Fruit fly (Drosophila melanogaster) whole organism, embryonic: Measurements from ENCODE around the gene CG12347.
A peak's percentile ranks its signal among the peaks of the same experiment; 100 is the strongest.

ENCODE experiments used
- Antp ChIP-seq: fragments of 200-800 bp; sonication (Bioruptor generic); optimal IDR thresholded peaks from 3 replicates; lab custom pipeline; 2016; ENCODE audit warnings: missing biosample characterization, missing genetic modification characterization
- BEAF-32 ChIP-seq: fragments of 200-800 bp; sonication (Bioruptor generic); optimal IDR thresholded peaks from 3 replicates; lab custom pipeline; 2017; ENCODE audit warnings: missing biosample characterization, missing genetic modification characterization, mild to moderate bottlenecking, moderate library complexity, missing genetic modification reagents
- CG10654 ChIP-seq: fragments of 200-800 bp; sonication (Bioruptor generic); optimal IDR thresholded peaks from 2 replicates; lab custom pipeline; 2016; ENCODE audit warnings: missing biosample characterization, missing genetic modification characterization
- CG12391 ChIP-seq: fragments of 200-800 bp; sonication (Bioruptor generic); optimal IDR thresholded peaks from 3 replicates; lab custom pipeline; 2018; ENCODE audit warnings: missing biosample characterization, mild to moderate bottlenecking, missing genetic modification characterization, moderate library complexity
- CG13894 ChIP-seq: fragments of 200-800 bp; sonication (Bioruptor generic); optimal IDR thresholded peaks from 3 replicates; lab custom pipeline; 2018; ENCODE audit warnings: missing biosample characterization, mild to moderate bottlenecking, missing genetic modification characterization, moderate library complexity
- CG14050 ChIP-seq: fragments of 200-800 bp; sonication (Bioruptor generic); IDR thresholded peaks from 3 replicates; pipeline ENCODE4 v1.3.6; 2022; ENCODE audit warnings: missing biosample characterization, missing genetic modification characterization
- CG1603 ChIP-seq: fragments of 200-800 bp; sonication (Bioruptor generic); optimal IDR thresholded peaks from 2 replicates; lab custom pipeline; 2019; ENCODE audit warnings: missing biosample characterization, mild to moderate bottlenecking, missing genetic modification characterization, moderate library complexity
- CG18262 ChIP-seq: fragments of 200-800 bp; optimal IDR thresholded peaks from 3 replicates; lab custom pipeline; 2019; ENCODE audit warnings: missing biosample characterization, mild to moderate bottlenecking, missing genetic modification characterization, moderate library complexity
- CG18476 ChIP-seq: fragments of 200-800 bp; sonication (Bioruptor generic); optimal IDR thresholded peaks from 2 replicates; lab custom pipeline; 2016; ENCODE audit warnings: missing biosample characterization, mild to moderate bottlenecking, missing genetic modification characterization
- CG3281 ChIP-seq: fragments of 200-800 bp; sonication (Bioruptor generic); optimal IDR thresholded peaks from 3 replicates; lab custom pipeline; 2017; ENCODE audit warnings: missing biosample characterization, mild to moderate bottlenecking, missing genetic modification characterization
- CG34422 ChIP-seq: fragments of 200-800 bp; sonication (Bioruptor generic); IDR thresholded peaks from 3 replicates; pipeline ENCODE4 v1.3.6; 2022; ENCODE audit warnings: missing biosample characterization, missing genetic modification characterization
- CG3995 ChIP-seq: fragments of 200-800 bp; sonication (Bioruptor generic); optimal IDR thresholded peaks from 3 replicates; lab custom pipeline; 2016; ENCODE audit warnings: missing biosample characterization, missing genetic modification characterization
- CG4617 ChIP-seq: fragments of 200-800 bp; sonication (Bioruptor generic); optimal IDR thresholded peaks from 3 replicates; lab custom pipeline; 2016; ENCODE audit warnings: missing biosample characterization, missing genetic modification characterization, borderline replicate concordance
- CG6175 ChIP-seq: fragments of 200-800 bp; sonication (Bioruptor generic); IDR thresholded peaks from 3 replicates; pipeline ENCODE4 v1.3.6; 2022; ENCODE audit warnings: missing biosample characterization, missing genetic modification characterization
- CG6813 ChIP-seq: fragments of 200-800 bp; sonication (Bioruptor generic); optimal IDR thresholded peaks from 2 replicates; lab custom pipeline; 2017; ENCODE audit warnings: missing biosample characterization, missing genetic modification characterization, mild to moderate bottlenecking, moderate library complexity, missing genetic modification reagents
- CG7928 ChIP-seq: fragments of 200-800 bp; sonication (Bioruptor generic); optimal IDR thresholded peaks from 2 replicates; lab custom pipeline; 2017; ENCODE audit warnings: missing biosample characterization, mild to moderate bottlenecking, missing genetic modification characterization
- CG7963 ChIP-seq: fragments of 200-800 bp; sonication (Bioruptor generic); IDR thresholded peaks from 3 replicates; pipeline ENCODE4 v1.3.6; 2022; ENCODE audit warnings: missing biosample characterization, missing genetic modification characterization; ENCODE audit not compliant: partially characterized antibody
- CG8478 ChIP-seq: fragments of >200 bp; optimal IDR thresholded peaks from 2 replicates; lab custom pipeline; 2018
- CG9817 ChIP-seq: fragments of 200-800 bp; sonication (Bioruptor generic); optimal IDR thresholded peaks from 2 replicates; lab custom pipeline; 2018; ENCODE audit warnings: missing biosample characterization, mild to moderate bottlenecking, missing genetic modification characterization, moderate library complexity
- CG9932 ChIP-seq: fragments of 200-800 bp; sonication (Bioruptor generic); IDR thresholded peaks from 2 replicates; pipeline ENCODE4 v1.3.6; 2022; ENCODE audit warnings: missing biosample characterization, missing genetic modification characterization
- CTCF ChIP-seq: fragments of 200-800 bp; sonication (Bioruptor generic); optimal IDR thresholded peaks from 2 replicates; lab custom pipeline; 2017; ENCODE audit warnings: missing biosample characterization, mild to moderate bottlenecking, missing genetic modification characterization, moderate library complexity
- D19B ChIP-seq: fragments of 200-800 bp; sonication (Bioruptor generic); optimal IDR thresholded peaks from 2 replicates; lab custom pipeline; 2017; ENCODE audit warnings: missing biosample characterization, mild to moderate bottlenecking, missing genetic modification characterization
- Dip3 ChIP-seq: fragments of 200-800 bp; sonication (Bioruptor generic); optimal IDR thresholded peaks from 3 replicates; lab custom pipeline; 2016; ENCODE audit warnings: missing biosample characterization, missing genetic modification characterization
- HmgD ChIP-seq: fragments of 200-800 bp; sonication (Bioruptor generic); optimal IDR thresholded peaks from 3 replicates; lab custom pipeline; 2016; ENCODE audit warnings: missing biosample characterization, missing genetic modification characterization
- Hr39 ChIP-seq: fragments of >200 bp; optimal IDR thresholded peaks from 2 replicates; lab custom pipeline; 2017
- MTF-1 ChIP-seq: fragments of 200-800 bp; sonication (Bioruptor generic); optimal IDR thresholded peaks from 2 replicates; lab custom pipeline; 2018; ENCODE audit warnings: missing biosample characterization, mild to moderate bottlenecking, missing genetic modification characterization, borderline replicate concordance
- PHDP ChIP-seq: fragments of 200-800 bp; sonication (Bioruptor generic); optimal IDR thresholded peaks from 3 replicates; lab custom pipeline; 2018; ENCODE audit warnings: missing biosample characterization, mild to moderate bottlenecking, missing genetic modification characterization, moderate library complexity
- Side ChIP-seq: fragments of 200-800 bp; sonication (Bioruptor generic); optimal IDR thresholded peaks from 2 replicates; lab custom pipeline; 2016; ENCODE audit warnings: missing biosample characterization, missing genetic modification characterization
- Xbp1 ChIP-seq: fragments of 200-800 bp; sonication (Bioruptor generic); optimal IDR thresholded peaks from 3 replicates; lab custom pipeline; 2016; ENCODE audit warnings: missing biosample characterization, mild to moderate bottlenecking, missing genetic modification characterization
- Xrp1 ChIP-seq: fragments of 200-800 bp; sonication (Bioruptor generic); IDR thresholded peaks from 2 replicates; pipeline ENCODE4 v1.3.6; 2022; ENCODE audit warnings: missing biosample characterization, missing genetic modification characterization
- ato ChIP-seq: fragments of 200-800 bp; sonication (Bioruptor generic); IDR thresholded peaks from 2 replicates; pipeline ENCODE4 v1.3.6; 2022; ENCODE audit warnings: missing biosample characterization, missing genetic modification characterization; ENCODE audit not compliant: partially characterized antibody
- bcd ChIP-seq: fragments of 200-800 bp; sonication (Bioruptor generic); optimal IDR thresholded peaks from 2 replicates; lab custom pipeline; 2017; ENCODE audit warnings: missing biosample characterization, mild to moderate bottlenecking, missing genetic modification characterization
- corto ChIP-seq: fragments of 200-800 bp; sonication (Bioruptor generic); optimal IDR thresholded peaks from 2 replicates; lab custom pipeline; 2016; ENCODE audit warnings: missing biosample characterization, mild to moderate bottlenecking, missing genetic modification characterization, moderate library complexity
- cwo ChIP-seq: fragments of 200-800 bp; sonication (Bioruptor generic); optimal IDR thresholded peaks from 3 replicates; lab custom pipeline; 2017; ENCODE audit warnings: missing biosample characterization, missing genetic modification characterization, mild to moderate bottlenecking, moderate library complexity, missing genetic modification reagents
- dimm ChIP-seq: fragments of 200-800 bp; sonication (Bioruptor generic); IDR thresholded peaks from 2 replicates; pipeline ENCODE4 v1.3.6; 2022; ENCODE audit warnings: missing biosample characterization, missing genetic modification characterization
- fd3F ChIP-seq: fragments of 200-800 bp; sonication (Bioruptor generic); optimal IDR thresholded peaks from 2 replicates; lab custom pipeline; 2018; ENCODE audit warnings: missing biosample characterization, mild to moderate bottlenecking, missing genetic modification characterization, moderate library complexity
- ftz-f1 ChIP-seq: fragments of 200-800 bp; sonication (Bioruptor generic); optimal IDR thresholded peaks from 2 replicates; lab custom pipeline; 2016; ENCODE audit warnings: missing biosample characterization, missing genetic modification characterization
- grn ChIP-seq: fragments of 200-800 bp; sonication (Bioruptor generic); optimal IDR thresholded peaks from 3 replicates; lab custom pipeline; 2017; ENCODE audit warnings: missing biosample characterization, missing genetic modification characterization
- gro ChIP-seq: fragments of 200-800 bp; sonication (Bioruptor generic); optimal IDR thresholded peaks from 2 replicates; lab custom pipeline; 2016; ENCODE audit warnings: missing biosample characterization, missing genetic modification characterization
- her ChIP-seq: fragments of 200-800 bp; sonication (Bioruptor generic); optimal IDR thresholded peaks from 2 replicates; lab custom pipeline; 2016; ENCODE audit warnings: missing biosample characterization, missing genetic modification characterization
- insv ChIP-seq, 2 experiments: fragments of 200-800 bp; sonication (Bioruptor generic); optimal IDR thresholded peaks; 3 replicates each; lab custom pipeline; 2016 to 2018; ENCODE audit warnings: missing biosample characterization in 2 of 2, missing genetic modification characterization in 2 of 2
- klu ChIP-seq: fragments of 200-800 bp; sonication (Bioruptor generic); IDR thresholded peaks from 2 replicates; pipeline ENCODE4 v1.3.6; 2022; ENCODE audit warnings: missing biosample characterization, missing genetic modification characterization
- kni ChIP-seq: fragments of 200-800 bp; sonication (Bioruptor generic); optimal IDR thresholded peaks from 3 replicates; lab custom pipeline; 2017; ENCODE audit warnings: mild to moderate bottlenecking, missing biosample characterization, missing genetic modification reagents, missing genetic modification characterization
- knrl ChIP-seq: fragments of 200-800 bp; sonication (Bioruptor generic); IDR thresholded peaks from 3 replicates; pipeline ENCODE4 v1.3.6; 2022; ENCODE audit warnings: missing biosample characterization, missing genetic modification characterization; ENCODE audit not compliant: partially characterized antibody
- p53 ChIP-seq: fragments of 200-800 bp; sonication (Bioruptor generic); optimal IDR thresholded peaks from 2 replicates; lab custom pipeline; 2016; ENCODE audit warnings: missing biosample characterization, missing genetic modification characterization
- sd ChIP-seq: fragments of 200-800 bp; sonication (Bioruptor generic); optimal IDR thresholded peaks from 3 replicates; lab custom pipeline; 2018; ENCODE audit warnings: missing biosample characterization, mild to moderate bottlenecking, missing genetic modification characterization, moderate library complexity
- sob ChIP-seq: fragments of 200-800 bp; sonication (Bioruptor generic); IDR thresholded peaks from 2 replicates; pipeline ENCODE4 v1.3.6; 2022; ENCODE audit warnings: missing biosample characterization, missing genetic modification characterization
- tap ChIP-seq: fragments of 200-800 bp; optimal IDR thresholded peaks from 3 replicates; lab custom pipeline; 2019; ENCODE audit warnings: missing biosample characterization, mild to moderate bottlenecking, missing genetic modification characterization, moderate library complexity
- ttk ChIP-seq: fragments of 200-800 bp; sonication (Bioruptor generic); IDR thresholded peaks from 2 replicates; pipeline ENCODE4 v2.1.2; 2022; ENCODE audit warnings: missing biosample characterization, missing genetic modification characterization
- unpg ChIP-seq: fragments of 200-800 bp; sonication (Bioruptor generic); optimal IDR thresholded peaks from 3 replicates; lab custom pipeline; 2018; ENCODE audit warnings: missing biosample characterization, mild to moderate bottlenecking, missing genetic modification characterization, moderate library complexity
- usp ChIP-seq: fragments of >200 bp; optimal IDR thresholded peaks from 2 replicates; lab custom pipeline; 2017; ENCODE audit warnings: missing biosample characterization, missing genetic modification characterization
- zf30C ChIP-seq: fragments of 200-800 bp; sonication (Bioruptor generic); optimal IDR thresholded peaks from 3 replicates; lab custom pipeline; 2018; ENCODE audit warnings: missing biosample characterization, mild to moderate bottlenecking, missing genetic modification characterization

The CG12347 gene

dm6 chr3R:17946246-17946645, 40.0 kb downstream of the CG12347 start (continued):
- TF ChIP-seq ttk (GFP tag; lab: Robert Waterston, UW) (0 out of 2 replicates have a peak, but pooled peaks have one; percentile 16), her (GFP tag; lab: Kevin White, UChicago) (no peak), CG10654 (GFP tag; lab: Kevin White, UChicago) (peak; percentile 29), Antp (GFP tag; lab: Kevin White, UChicago) (peak; percentile 44), CG6813 (GFP tag; lab: Kevin White, UChicago) (no peak), kni (GFP tag; lab: Kevin White, UChicago) (no peak), p53 (GFP tag; lab: Kevin White, UChicago) (no peak), CG18262 (tag; lab: Kevin White, UChicago) (peak; percentile 73), CG12391 (tag; lab: Kevin White, UChicago) (peak; percentile 59), D19B (no peak), zf30C (GFP tag; lab: Kevin White, UChicago) (peak; percentile 41), Side (peak; percentile 14), CTCF (GFP tag; lab: Kevin White, UChicago) (no peak), Xbp1 (GFP tag; lab: Kevin White, UChicago) (peak; percentile 47), bcd (peak; percentile 44), CG7963 (GFP tag; lab: Robert Waterston, UW) (no peak), CG6175 (GFP tag; lab: Robert Waterston, UW) (no peak), MTF-1 (GFP tag; lab: Kevin White, UChicago) (peak; percentile 3), Dip3 (GFP tag; lab: Kevin White, UChicago) (no peak), sob (GFP tag; lab: Robert Waterston, UW) (peak; percentile 5; the same call in 1 of the 2 replicates), HmgD (GFP tag; lab: Kevin White, UChicago) (no peak), usp (no peak), knrl (GFP tag; lab: Robert Waterston, UW) (no peak), fd3F (GFP tag; lab: Kevin White, UChicago) (no peak), insv (GFP tag; optimal IDR thresholded peaks at IDR 0.05; lab: Kevin White, UChicago) (no peak), PHDP (no peak), CG4617 (GFP tag; lab: Kevin White, UChicago) (no peak), sd (tag; lab: Kevin White, UChicago) (no peak), CG13894 (tag; lab: Kevin White, UChicago) (no peak), CG34422 (0 out of 3 replicates have a peak, but pooled peaks have one; percentile 49), CG18476 (no peak), unpg (peak; percentile 62), CG9817 (no peak), CG3281 (GFP tag; lab: Kevin White, UChicago) (no peak), cwo (GFP tag; lab: Kevin White, UChicago) (peak; percentile 5), tap (tag; lab: Kevin White, UChicago) (no peak), ato (GFP tag; lab: Robert Waterston, UW) (no peak), ftz-f1 (no peak), gro (GFP tag; lab: Kevin White, UChicago) (no peak), CG1603 (tag; lab: Kevin White, UChicago) (peak; percentile 61), CG9932 (GFP tag; lab: Robert Waterston, UW) (no peak), Hr39 (lab: Kevin White, UChicago) (no peak), BEAF-32 (GFP tag; lab: Kevin White, UChicago) (no peak), CG3995 (no peak), klu (no peak; the same call in 1 of the 2 replicates), corto (no peak), dimm (GFP tag; lab: Robert Waterston, UW) (no peak), Xrp1 (GFP tag; lab: Robert Waterston, UW) (peak; percentile 81), CG8478 (lab: Kevin White, UChicago) (no peak), grn (GFP tag; lab: Kevin White, UChicago) (no peak), CG14050 (GFP tag; lab: Robert Waterston, UW) (no peak), CG7928 (GFP tag; lab: Kevin White, UChicago) (no peak)
